Worm (Caenorhabditis elegans) whole organism, early embryonic: Measurements from ENCODE around the gene clec-233.

Experiments used
- ama-1 ChIP-seq: fragments of 150-350 bp; optimal IDR thresholded peaks from 2 replicates; lab custom pipeline; 2014
- hmbx-1 ChIP-seq: sonication (generic microtip); optimal IDR thresholded peaks from 2 replicates; lab custom pipeline; 2016; ENCODE audit warnings: mild to moderate bottlenecking, missing genetic modification characterization, missing compliant biosample characterization
- hmg-4 ChIP-seq: fragments of 200-800 bp; sonication (Bioruptor generic); optimal IDR thresholded peaks from 2 replicates; lab custom pipeline; 2018; ENCODE audit warnings: mild to moderate bottlenecking, missing genetic modification characterization, missing compliant biosample characterization

- TF ChIP-seq hmbx-1 (no peak), ama-1 (no peak), hmg-4 (GFP tag; lab: Kevin White, UChicago) (no peak)
Measured at ce11 chrV:16218972-16219757, 14.6 kb upstream of the clec-233 start, which contains the start of gene glc-1.
